Worm (Caenorhabditis elegans) whole organism, young adult: ENCODE measurements around the gene C35D10.12.

Experiments used
- B0019.2 ChIP-seq: fragments of 200-800 bp; sonication (Bioruptor generic); conservative IDR thresholded peaks from 2 replicates; pipeline ENCODE4 v1.3.6; 2022; ENCODE audit warnings: missing genetic modification reagents, missing genetic modification characterization, missing compliant biosample characterization
- B0261.1 ChIP-seq: sonication (generic microtip); optimal IDR thresholded peaks from 2 replicates; lab custom pipeline; 2016; ENCODE audit warnings: mild to moderate bottlenecking, missing genetic modification characterization, moderate library complexity, missing compliant biosample characterization
- F57C9.4 ChIP-seq: sonication (generic microtip); optimal IDR thresholded peaks from 2 replicates; lab custom pipeline; 2017; ENCODE audit warnings: mild to moderate bottlenecking, missing genetic modification characterization, missing compliant biosample characterization
- egrh-3 ChIP-seq: fragments of 200-800 bp; sonication (Bioruptor generic); IDR thresholded peaks from 2 replicates; pipeline ENCODE4 v1.3.6; 2022; ENCODE audit warnings: missing genetic modification reagents, missing genetic modification characterization, missing compliant biosample characterization
- nhr-80 ChIP-seq: sonication (generic microtip); optimal IDR thresholded peaks from 2 replicates; lab custom pipeline; 2016; ENCODE audit warnings: missing genetic modification characterization, missing compliant biosample characterization
- unc-130 ChIP-seq: sonication (generic microtip); optimal IDR thresholded peaks from 2 replicates; lab custom pipeline; 2016; ENCODE audit warnings: missing genetic modification reagents, missing genetic modification characterization, missing compliant biosample characterization

DNA sequence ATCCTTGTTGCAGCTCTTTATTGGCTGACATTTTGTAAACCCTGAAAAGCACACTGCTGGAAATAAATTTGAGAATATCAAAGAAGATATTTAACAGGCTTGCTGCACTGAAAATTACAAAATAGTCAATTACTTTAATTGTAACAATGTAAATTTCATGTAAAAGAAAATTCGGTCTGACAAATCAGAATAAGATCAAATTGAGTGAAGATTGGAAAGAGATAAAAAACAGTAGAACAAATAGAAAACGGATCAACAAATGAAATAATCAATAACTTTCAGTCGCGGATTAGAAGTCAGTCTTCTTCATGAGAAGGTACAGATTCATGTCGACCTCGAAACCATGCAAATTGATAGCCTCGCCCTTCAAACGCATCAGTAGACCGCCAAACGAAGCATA, 42.5 kb upstream of the C35D10.12 start, which contains the start of gene rars-1:
- TF ChIP-seq B0261.1 (tag; lab: Kevin White, UChicago) (no peak), unc-130 (GFP tag; lab: Kevin White, UChicago) (no peak), nhr-80 (no peak), B0019.2 (no peak), F57C9.4 (tag; lab: Kevin White, UChicago) (no peak), egrh-3 (GFP tag; lab: Robert Waterston, UW) (no peak)
